Fruit fly (Drosophila melanogaster) whole organism, pupa: Measurements from ENCODE around the gene betaCOP.
A peak's percentile ranks its signal among the peaks of the same experiment; 100 is the strongest.

ENCODE experiments used
- CG10348 ChIP-seq: fragments of 200-800 bp; sonication (Bioruptor generic); IDR thresholded peaks from 2 replicates; pipeline ENCODE4 v1.3.6; 2022; ENCODE audit warnings: missing biosample characterization, missing genetic modification characterization
- CG12605 ChIP-seq: fragments of 200-800 bp; sonication (Bioruptor generic); IDR thresholded peaks from 2 replicates; pipeline ENCODE4 v1.3.6; 2022; ENCODE audit warnings: missing biosample characterization, missing genetic modification characterization
- CG13204 ChIP-seq: fragments of 200-800 bp; sonication (Bioruptor generic); optimal IDR thresholded peaks from 2 replicates; lab custom pipeline; 2018; ENCODE audit warnings: missing biosample characterization, mild to moderate bottlenecking, missing genetic modification characterization, moderate library complexity
- CG15710 ChIP-seq: fragments of 200-800 bp; sonication (Bioruptor generic); optimal IDR thresholded peaks from 2 replicates; lab custom pipeline; 2018; ENCODE audit warnings: missing biosample characterization, mild to moderate bottlenecking, missing genetic modification characterization, moderate library complexity
- CG17806 ChIP-seq: fragments of 200-800 bp; sonication (Bioruptor generic); optimal IDR thresholded peaks from 2 replicates; lab custom pipeline; 2018; ENCODE audit warnings: missing biosample characterization, mild to moderate bottlenecking, missing genetic modification characterization, moderate library complexity
- CG32121 ChIP-seq: fragments of 200-800 bp; sonication (Bioruptor generic); IDR thresholded peaks from 2 replicates; pipeline ENCODE4 v1.3.6; 2022; ENCODE audit warnings: missing biosample characterization, missing genetic modification characterization
- CG34367 ChIP-seq: fragments of 200-800 bp; sonication (Bioruptor generic); optimal IDR thresholded peaks from 2 replicates; lab custom pipeline; 2018; ENCODE audit warnings: missing biosample characterization, mild to moderate bottlenecking, missing genetic modification characterization
- CG8159 ChIP-seq: fragments of 200-800 bp; sonication (Bioruptor generic); optimal IDR thresholded peaks from 3 replicates; lab custom pipeline; 2018; ENCODE audit warnings: missing biosample characterization, mild to moderate bottlenecking, missing genetic modification characterization, moderate library complexity
- CG8301 ChIP-seq: fragments of 200-800 bp; sonication (Bioruptor generic); optimal IDR thresholded peaks from 2 replicates; lab custom pipeline; 2018; ENCODE audit warnings: missing biosample characterization, mild to moderate bottlenecking, missing genetic modification characterization
- CG9948 ChIP-seq: fragments of 200-800 bp; sonication (Bioruptor generic); optimal IDR thresholded peaks from 2 replicates; lab custom pipeline; 2018; ENCODE audit warnings: missing biosample characterization, mild to moderate bottlenecking, missing genetic modification characterization, moderate library complexity
- D1 ChIP-seq: fragments of 200-800 bp; sonication (Bioruptor generic); optimal IDR thresholded peaks from 2 replicates; lab custom pipeline; 2018; ENCODE audit warnings: missing biosample characterization, mild to moderate bottlenecking, missing genetic modification characterization, moderate library complexity
- EcR ChIP-seq: fragments of 200-800 bp; sonication (Bioruptor generic); optimal IDR thresholded peaks from 3 replicates; lab custom pipeline; 2019; ENCODE audit warnings: missing biosample characterization, missing genetic modification characterization, mild to moderate bottlenecking, moderate library complexity, missing genetic modification reagents
- Ets98B ChIP-seq: fragments of 200-800 bp; sonication (Bioruptor generic); IDR thresholded peaks from 2 replicates; pipeline ENCODE4 v1.3.6; 2022; ENCODE audit warnings: missing biosample characterization, missing genetic modification characterization
- Pif1A ChIP-seq: fragments of 200-800 bp; sonication (Bioruptor generic); optimal IDR thresholded peaks from 3 replicates; lab custom pipeline; 2016; ENCODE audit warnings: missing biosample characterization, missing genetic modification characterization
- Pif1B ChIP-seq: fragments of 200-800 bp; sonication (Bioruptor generic); optimal IDR thresholded peaks from 3 replicates; lab custom pipeline; 2016; ENCODE audit warnings: missing biosample characterization, missing genetic modification characterization
- Snoo ChIP-seq: fragments of 200-800 bp; sonication (Bioruptor generic); optimal IDR thresholded peaks from 3 replicates; lab custom pipeline; 2017; ENCODE audit warnings: missing biosample characterization, mild to moderate bottlenecking, missing genetic modification characterization, inconsistent platforms
- fd96Ca ChIP-seq: fragments of 200-800 bp; sonication (Bioruptor generic); IDR thresholded peaks from 3 replicates; pipeline ENCODE4 v1.3.6; 2022; ENCODE audit warnings: missing biosample characterization, missing genetic modification characterization
- gl ChIP-seq: fragments of 200-800 bp; sonication (Bioruptor generic); optimal IDR thresholded peaks from 2 replicates; lab custom pipeline; 2018; ENCODE audit warnings: missing biosample characterization, mild to moderate bottlenecking, missing genetic modification characterization
- rn ChIP-seq: fragments of 200-800 bp; sonication (Bioruptor generic); IDR thresholded peaks from 2 replicates; pipeline ENCODE4 v1.3.6; 2022; ENCODE audit warnings: missing biosample characterization, missing genetic modification characterization

The betaCOP gene

dm6 chrX:18350609-18351008 is 34.4 kb downstream of the betaCOP start:
- TF ChIP-seq fd96Ca (GFP tag; lab: Robert Waterston, UW), result no peak
- TF ChIP-seq CG17806 (tag; lab: Kevin White, UChicago), result no peak
- no peak for TF ChIP-seq Pif1A
- TF ChIP-seq CG8301 (tag; lab: Kevin White, UChicago), result no peak
- no peak for TF ChIP-seq Ets98B (GFP tag; lab: Robert Waterston, UW)
- TF ChIP-seq CG8159 (tag; lab: Kevin White, UChicago), result no peak
- no peak for TF ChIP-seq CG12605 (GFP tag; lab: Robert Waterston, UW)
- no peak for TF ChIP-seq D1 (tag; lab: Kevin White, UChicago)
- no peak for TF ChIP-seq gl (tag; lab: Kevin White, UChicago)
- no peak for TF ChIP-seq CG15710
- TF ChIP-seq CG13204 (GFP tag; lab: Kevin White, UChicago), result no peak
- TF ChIP-seq Pif1B (GFP tag; lab: Kevin White, UChicago), result no peak
- TF ChIP-seq CG32121, result no peak
- TF ChIP-seq CG10348 (GFP tag; lab: Robert Waterston, UW), result no peak
- TF ChIP-seq Snoo, result no peak
- no peak for TF ChIP-seq CG9948 (tag; lab: Kevin White, UChicago)
- no peak for TF ChIP-seq CG34367 (tag; lab: Kevin White, UChicago)
- TF ChIP-seq EcR, result no peak

- TF ChIP-seq D1 (tag; lab: Kevin White, UChicago), result no peak
- TF ChIP-seq gl (tag; lab: Kevin White, UChicago), result no peak
- no peak for TF ChIP-seq Pif1B (GFP tag; lab: Kevin White, UChicago)
- no peak for TF ChIP-seq Pif1A
- TF ChIP-seq CG17806 (tag; lab: Kevin White, UChicago), result no peak
- TF ChIP-seq CG15710, result no peak
- no peak for TF ChIP-seq EcR
- TF ChIP-seq CG8159 (tag; lab: Kevin White, UChicago), result no peak
- no peak for TF ChIP-seq CG10348 (GFP tag; lab: Robert Waterston, UW)
- TF ChIP-seq CG34367 (tag; lab: Kevin White, UChicago), result no peak
- no peak for TF ChIP-seq rn
- no peak for TF ChIP-seq fd96Ca (GFP tag; lab: Robert Waterston, UW)
- TF ChIP-seq, all 21 proteins: peak for 0
Measured at dm6 chrX:18347641-18348040, 37.4 kb downstream of the betaCOP start.

dm6 chrX:18341014-18341413 is 44.0 kb downstream of the betaCOP start:
- TF ChIP-seq CG8159 (tag; lab: Kevin White, UChicago), result peak; percentile 19
- TF ChIP-seq Ets98B (GFP tag; lab: Robert Waterston, UW), result no peak
